Worm (Caenorhabditis elegans) whole organism, L4/young adult: Measurements from ENCODE around the gene F59G1.4.

ENCODE experiments used
- W03F9.2 ChIP-seq: fragments of 150-350 bp; optimal IDR thresholded peaks from 2 replicates; lab custom pipeline; 2014; ENCODE audit warnings: missing biosample characterization, missing genetic modification characterization
- dao-5 ChIP-seq: sonication (generic microtip); optimal IDR thresholded peaks from 2 replicates; lab custom pipeline; 2016; ENCODE audit warnings: missing genotype, missing genetic modification characterization, moderate library complexity, missing compliant biosample characterization
- him-1 ChIP-seq: sonication (generic microtip); optimal IDR thresholded peaks from 2 replicates; lab custom pipeline; 2016; ENCODE audit warnings: missing genotype, missing genetic modification reagents, missing genetic modification characterization, missing compliant biosample characterization

DNA sequence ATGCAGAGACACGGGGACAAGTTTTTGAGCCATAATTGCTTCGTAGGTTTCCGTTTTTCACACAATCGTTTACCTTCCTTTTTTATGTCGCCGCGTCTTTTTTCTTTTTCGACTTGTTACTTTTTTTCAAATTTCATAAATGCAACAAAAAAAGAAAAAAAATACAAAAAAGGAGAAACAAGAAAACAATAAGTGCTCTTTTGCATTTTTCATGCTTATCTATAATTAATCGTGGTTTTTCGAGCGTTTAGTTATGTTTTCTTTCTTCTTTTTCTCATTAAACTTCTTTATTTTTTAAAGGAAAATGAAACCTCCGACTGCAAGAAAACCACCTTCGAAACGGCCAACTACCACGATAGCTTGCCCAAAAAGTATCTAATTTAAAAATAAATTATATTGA, at the start of gene F59G1.4:
- TF ChIP-seq W03F9.2 (tag; lab: Kevin White, UChicago) (no peak), dao-5 (tag; lab: Kevin White, UChicago) (no peak), him-1 (tag; lab: Kevin White, UChicago) (no peak)
